Worm (Caenorhabditis elegans): ENCODE results near the gene Y53F4B.7.

ce11 chrII:14967084-14967483 is 25.6 kb upstream of the Y53F4B.7 start:
- no peak for TF ChIP-seq flt-1 (GFP tag; IDR thresholded peaks at IDR 0.05)
- no peak for TF ChIP-seq klf-2 (GFP tag; conservative IDR thresholded peaks at IDR 0.05)
- no peak for TF ChIP-seq tab-1 (GFP tag; IDR thresholded peaks at IDR 0.05)
- no peak for TF ChIP-seq med-1 (GFP tag; optimal IDR thresholded peaks at IDR 0.05; ENCODE audit: insufficient read depth)
- TF ChIP-seq ztf-29 (GFP tag; IDR thresholded peaks at IDR 0.05): no peak
